Worm (Caenorhabditis elegans): ENCODE measurements around the gene Y116F11B.17.

Y116F11B.17 gene

DNA sequence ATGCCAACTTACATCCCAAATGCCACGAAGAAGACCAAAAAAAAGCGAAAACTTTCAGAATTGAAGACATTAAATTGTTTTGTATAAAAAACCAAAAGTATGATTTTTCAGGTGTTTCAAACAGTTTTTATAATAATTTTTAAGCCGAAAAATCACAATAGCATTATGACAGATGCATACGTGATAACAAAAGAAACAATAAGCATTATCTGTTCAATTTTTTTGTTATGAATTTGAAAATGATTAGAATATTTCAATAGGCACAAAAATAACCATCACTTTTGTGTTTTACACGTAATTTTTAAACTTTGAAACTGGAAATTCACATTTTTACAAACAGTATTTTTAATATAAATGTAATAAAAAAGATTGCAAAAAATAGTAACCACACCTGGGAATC lies at the start of gene Y116F11B.17:
Y116F11B.17 (minus strand) TSS at position 101 of the 400 bp plus-strand sequence.
- TF ChIP-seq lin-11 (tag; optimal IDR thresholded peaks at IDR 0.05) (no peak), peb-1 (tag; optimal IDR thresholded peaks at IDR 0.05) (no peak), snpc-4 (tag; optimal IDR thresholded peaks at IDR 0.05) (no peak), C34F6.9 (tag; optimal IDR thresholded peaks at IDR 0.05) (no peak), nhr-129 (tag; optimal IDR thresholded peaks at IDR 0.05) (no peak), nhr-237 (tag; optimal IDR thresholded peaks at IDR 0.05) (no peak), Y55F3AM.14 (GFP tag; optimal IDR thresholded peaks at IDR 0.05) (no peak), skn-1 (tag; optimal IDR thresholded peaks at IDR 0.05) (no peak), elt-3 (tag; optimal IDR thresholded peaks at IDR 0.05) (no peak), nhr-21 (tag; optimal IDR thresholded peaks at IDR 0.05) (no peak), nhr-25 (tag; optimal IDR thresholded peaks at IDR 0.05) (no peak), nhr-12 (tag; optimal IDR thresholded peaks at IDR 0.05) (no peak), lin-39 (tag; optimal IDR thresholded peaks at IDR 0.05) (no peak), lsy-2 (tag; optimal IDR thresholded peaks at IDR 0.05) (no peak), nhr-77 (tag; optimal IDR thresholded peaks at IDR 0.05) (no peak), ceh-16 (tag; optimal IDR thresholded peaks at IDR 0.05) (no peak)

DNA sequence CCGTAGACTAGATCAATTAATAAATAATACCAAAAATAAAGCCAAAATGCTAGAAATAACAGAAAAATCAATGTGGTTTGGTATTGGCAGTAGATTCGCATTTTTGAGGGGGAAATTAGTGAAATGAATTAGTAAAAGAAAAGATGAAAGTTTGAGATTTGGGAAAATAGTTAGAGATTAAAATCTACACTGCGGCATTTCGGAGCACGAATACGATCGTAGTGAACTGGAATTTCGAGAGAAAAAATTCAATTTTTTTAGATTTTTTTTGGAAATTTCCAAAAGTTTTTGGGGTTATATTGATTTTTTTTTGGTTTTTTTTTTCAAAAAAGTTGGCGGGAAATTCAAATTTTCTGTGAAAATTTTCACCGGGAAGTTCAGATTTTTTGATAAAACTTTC lies 45.9 kb upstream of the Y116F11B.17 start, which contains the start of gene Y116F11B.9:
Y116F11B.9 (minus strand) TSS at position 101 of the 400 bp plus-strand sequence.
- TF ChIP-seq aly-2 (tag; optimal IDR thresholded peaks at IDR 0.05) (no peak), unc-62 (GFP tag; optimal IDR thresholded peaks at IDR 0.05) (no peak), nhr-237 (tag; optimal IDR thresholded peaks at IDR 0.05) (no peak), F13H6.1 (tag; optimal IDR thresholded peaks at IDR 0.05) (no peak), ceh-82 (tag; optimal IDR thresholded peaks at IDR 0.05) (no peak), unc-39 (tag; optimal IDR thresholded peaks at IDR 0.05) (no peak), lsy-2 (tag; optimal IDR thresholded peaks at IDR 0.05) (no peak), blmp-1 (tag; optimal IDR thresholded peaks at IDR 0.05; ENCODE audit: insufficient read depth) (no peak), ztf-4 (tag; optimal IDR thresholded peaks at IDR 0.05) (no peak), nhr-21 (tag; optimal IDR thresholded peaks at IDR 0.05) (no peak), crh-2 (tag; optimal IDR thresholded peaks at IDR 0.05) (no peak)

DNA sequence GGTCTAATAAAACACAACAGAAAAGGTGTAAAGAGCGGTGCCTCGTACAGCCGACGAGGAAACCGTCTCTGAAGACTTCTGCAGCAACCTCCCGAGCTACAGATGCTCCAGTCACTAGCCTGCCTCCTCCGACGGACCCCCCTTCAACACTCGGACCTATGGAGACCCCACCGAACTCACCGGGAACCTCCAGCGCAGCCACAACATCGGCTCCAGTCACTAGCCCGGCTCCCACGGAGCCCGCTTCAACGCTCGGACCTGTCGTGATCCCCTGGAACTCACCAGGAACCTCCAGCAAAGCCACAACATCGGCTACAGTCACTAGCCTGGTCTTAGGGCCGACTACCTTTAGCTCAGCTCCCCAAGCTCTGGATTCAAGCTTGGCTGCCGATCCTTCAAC lies 38.2 kb upstream of the Y116F11B.17 start:
- TF ChIP-seq unc-62 (GFP tag; optimal IDR thresholded peaks at IDR 0.05) (no peak), C34F6.9 (tag; optimal IDR thresholded peaks at IDR 0.05) (no peak), ama-1 (optimal IDR thresholded peaks at IDR 0.05) (no peak), nhr-25 (tag; optimal IDR thresholded peaks at IDR 0.05) (no peak)

DNA sequence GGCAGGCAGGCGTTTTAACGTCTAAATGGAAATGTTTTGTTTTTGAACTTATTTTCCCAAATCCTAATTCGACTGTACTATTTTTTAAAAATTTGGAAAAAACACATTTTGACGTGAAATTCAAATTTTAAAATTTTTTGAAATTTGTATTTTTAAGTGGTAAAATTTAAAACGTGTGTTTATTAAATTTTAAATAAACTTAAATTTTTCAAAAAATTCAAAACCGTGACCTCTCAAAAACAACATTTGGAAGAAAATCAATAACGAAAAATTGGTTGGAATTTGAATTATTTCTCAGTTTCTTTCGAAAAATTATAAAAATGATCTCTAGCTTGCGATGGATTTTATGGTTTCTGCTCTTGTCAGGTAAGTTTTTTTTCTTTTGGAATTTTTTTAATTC lies 35.3 kb upstream of the Y116F11B.17 start, which contains the start of gene Y116F11B.8:
Y116F11B.8 (plus strand) TSS at position 301 of the 400 bp plus-strand sequence.
- TF ChIP-seq nhr-237 (tag; optimal IDR thresholded peaks at IDR 0.05): no peak
- no peak for TF ChIP-seq lin-39 (tag; optimal IDR thresholded peaks at IDR 0.05)
- TF ChIP-seq aly-2 (tag; optimal IDR thresholded peaks at IDR 0.05): no peak

DNA sequence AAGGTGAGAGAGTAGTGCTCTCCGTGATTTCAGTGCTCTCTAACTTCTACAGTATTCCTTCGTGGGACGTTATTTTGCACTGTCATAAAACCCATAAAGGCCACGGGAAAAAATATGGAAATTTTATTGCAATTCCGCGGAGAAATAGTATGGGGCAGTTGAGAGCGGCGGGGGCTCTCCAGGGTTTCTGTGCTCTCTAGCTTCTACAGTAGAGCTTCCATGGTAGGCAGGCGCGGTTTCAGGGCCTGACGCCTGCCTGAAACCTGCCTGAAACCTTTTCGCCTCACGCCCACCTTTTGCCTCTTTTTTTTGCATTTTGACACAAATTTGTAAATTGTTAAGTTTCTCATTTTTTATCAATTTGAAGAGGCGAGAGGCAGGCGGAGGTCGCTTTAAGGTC lies 34.9 kb upstream of the Y116F11B.17 start:
- no peak for TF ChIP-seq lin-13 (GFP tag; optimal IDR thresholded peaks at IDR 0.05)
- TF ChIP-seq unc-39 (tag; optimal IDR thresholded peaks at IDR 0.05): no peak
- no peak for TF ChIP-seq unc-55 (GFP tag; optimal IDR thresholded peaks at IDR 0.05)
- no peak for TF ChIP-seq elt-1 (tag; optimal IDR thresholded peaks at IDR 0.05)
- TF ChIP-seq egl-27 (tag; optimal IDR thresholded peaks at IDR 0.05): no peak
- TF ChIP-seq ztf-1 (GFP tag; conservative IDR thresholded peaks at IDR 0.05): no peak
- TF ChIP-seq lsy-2 (tag; optimal IDR thresholded peaks at IDR 0.05): no peak
- TF ChIP-seq nhr-11 (tag; optimal IDR thresholded peaks at IDR 0.05): no peak

DNA sequence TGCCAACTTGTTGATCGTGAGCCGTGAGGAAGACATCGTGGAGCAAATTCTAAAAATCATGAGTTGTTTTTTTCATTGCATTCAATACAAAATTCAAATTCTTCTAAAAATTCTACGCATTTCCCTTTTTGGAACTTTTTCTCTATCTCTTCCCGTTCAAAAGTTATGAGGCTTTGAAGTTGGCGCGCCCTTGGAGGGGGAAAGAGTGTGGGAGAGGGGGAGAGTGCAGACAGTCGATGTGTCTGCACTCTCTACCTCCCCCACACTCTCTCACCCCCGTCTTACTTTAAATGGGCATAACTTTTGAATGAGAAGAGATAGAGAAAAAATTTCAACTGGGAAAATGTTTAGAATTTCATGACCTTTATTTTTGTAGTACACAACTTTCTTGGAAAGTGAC lies 34.3 kb upstream of the Y116F11B.17 start:
- TF ChIP-seq ztf-4 (tag; optimal IDR thresholded peaks at IDR 0.05) (no peak), mdl-1 (tag; optimal IDR thresholded peaks at IDR 0.05) (no peak), egl-27 (tag; optimal IDR thresholded peaks at IDR 0.05) (no peak), F13H6.1 (tag; optimal IDR thresholded peaks at IDR 0.05) (no peak), lsy-2 (tag; optimal IDR thresholded peaks at IDR 0.05) (no peak), nhr-10 (tag; optimal IDR thresholded peaks at IDR 0.05) (no peak), ZK546.5 (tag; optimal IDR thresholded peaks at IDR 0.05) (no peak), ztf-11 (tag; optimal IDR thresholded peaks at IDR 0.05) (no peak), nhr-21 (tag; optimal IDR thresholded peaks at IDR 0.05) (no peak), unc-39 (tag; optimal IDR thresholded peaks at IDR 0.05) (no peak), sma-9 (GFP tag; optimal IDR thresholded peaks at IDR 0.05) (no peak), sma-9 (tag; optimal IDR thresholded peaks at IDR 0.05) (no peak), elt-3 (tag; optimal IDR thresholded peaks at IDR 0.05) (no peak), ceh-16 (tag; optimal IDR thresholded peaks at IDR 0.05) (no peak), dmd-4 (tag; optimal IDR thresholded peaks at IDR 0.05) (no peak), aly-2 (tag; optimal IDR thresholded peaks at IDR 0.05) (no peak), unc-62 (GFP tag; optimal IDR thresholded peaks at IDR 0.05) (no peak), unc-55 (GFP tag; optimal IDR thresholded peaks at IDR 0.05) (no peak), fos-1 (tag; optimal IDR thresholded peaks at IDR 0.05) (no peak), mbf-1 (tag; optimal IDR thresholded peaks at IDR 0.05) (no peak), R02D3.7 (tag; optimal IDR thresholded peaks at IDR 0.05) (no peak)
